Fruit fly (Drosophila melanogaster): ENCODE data around the gene Nrx-1.

Gene Nrx-1

DNA sequence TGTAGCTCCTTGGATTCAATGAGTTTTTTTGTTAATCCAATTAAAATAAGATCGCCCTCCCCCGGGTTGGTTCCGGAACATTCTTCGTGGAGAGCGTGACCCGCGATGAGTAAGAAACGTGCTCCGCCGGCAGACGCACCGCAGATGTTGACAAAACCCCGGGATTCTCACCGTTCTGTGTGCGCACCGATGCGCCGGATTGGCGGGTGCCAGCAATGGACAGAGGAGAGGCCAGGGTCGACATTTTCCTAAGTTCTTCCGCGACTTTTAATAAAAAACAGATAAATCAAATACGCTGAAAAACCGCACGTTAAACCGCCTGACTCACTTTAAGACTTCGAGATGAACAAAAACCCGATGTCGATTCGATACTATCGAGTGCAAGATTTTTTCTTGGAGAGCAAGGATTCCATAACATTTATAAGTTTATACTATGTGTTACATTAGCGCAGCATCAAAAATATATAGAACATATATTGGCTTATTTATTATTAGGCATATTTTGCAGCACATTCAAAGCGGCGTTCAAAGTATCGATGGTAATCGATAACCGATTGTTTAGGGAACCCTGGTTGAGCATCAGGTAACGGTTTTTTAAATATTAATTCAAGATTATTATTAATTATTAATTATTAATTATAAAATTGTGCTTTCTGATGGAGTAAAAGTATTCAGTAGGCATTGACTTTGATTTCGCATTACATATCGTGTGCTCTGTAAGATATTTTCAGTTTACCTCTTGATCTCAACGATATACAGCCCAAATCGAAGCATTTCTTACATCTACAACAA is 23.0 kb downstream of the Nrx-1 start, which contains the start of the genes CCT1 and tHMG1 (continued):
- TF ChIP-seq Abd-B (GFP tag; optimal IDR thresholded peaks at IDR 0.05) (no peak), HmgD (GFP tag; optimal IDR thresholded peaks at IDR 0.05) (no peak), wdn (GFP tag; IDR thresholded peaks at IDR 0.05) (no peak), Fer1 (GFP tag; optimal IDR thresholded peaks at IDR 0.05) (no peak), CG10321 (GFP tag; IDR thresholded peaks at IDR 0.05) (no peak), HmgZ (tag; optimal IDR thresholded peaks at IDR 0.05) (no peak), Scr (GFP tag; IDR thresholded peaks at IDR 0.05; ENCODE audit: partially characterized antibody) (peak; percentile 97), CG8388 (GFP tag; optimal IDR thresholded peaks at IDR 0.05) (no peak), gsb (GFP tag; IDR thresholded peaks at IDR 0.05) (no peak), Atf3 (GFP tag; optimal IDR thresholded peaks at IDR 0.05) (no peak), pnt (GFP tag; optimal IDR thresholded peaks at IDR 0.05) (no peak), CG33557 (GFP tag; optimal IDR thresholded peaks at IDR 0.05) (no peak), repo (GFP tag; optimal IDR thresholded peaks at IDR 0.05) (no peak), tin (GFP tag; optimal IDR thresholded peaks at IDR 0.05) (no peak), CG4707 (GFP tag; optimal IDR thresholded peaks at IDR 0.05) (no peak), nerfin-2 (GFP tag; IDR thresholded peaks at IDR 0.05; ENCODE audit: partially characterized antibody) (peak; percentile 84), CG9609 (GFP tag; optimal IDR thresholded peaks at IDR 0.05) (no peak), prd (optimal IDR thresholded peaks at IDR 0.05) (no peak), prd (GFP tag; IDR thresholded peaks at IDR 0.05) (no peak; the same call in 2 of the 3 replicates), Dref (GFP tag; IDR thresholded peaks at IDR 0.05) (peak; percentile 77), sim (GFP tag; IDR thresholded peaks at IDR 0.05) (no peak), zf30C (GFP tag; optimal IDR thresholded peaks at IDR 0.05) (no peak), CG6175 (GFP tag; IDR thresholded peaks at IDR 0.05) (no peak), ro (GFP tag; IDR thresholded peaks at IDR 0.05) (no peak), CG2678 (tag; optimal IDR thresholded peaks at IDR 0.05) (no peak), BEAF-32 (GFP tag; optimal IDR thresholded peaks at IDR 0.05) (peak; percentile 89), bsh (GFP tag; optimal IDR thresholded peaks at IDR 0.05) (no peak), CG11723 (GFP tag; optimal IDR thresholded peaks at IDR 0.05) (no peak), btn (GFP tag; optimal IDR thresholded peaks at IDR 0.05) (no peak), CG12071 (GFP tag; optimal IDR thresholded peaks at IDR 0.05) (no peak), Jarid2 (GFP tag; optimal IDR thresholded peaks at IDR 0.05) (no peak), bbx (GFP tag; IDR thresholded peaks at IDR 0.05; ENCODE audit: partially characterized antibody) (peak; percentile 93), CG32532 (GFP tag; IDR thresholded peaks at IDR 0.05) (no peak), CG17361 (GFP tag; IDR thresholded peaks at IDR 0.05) (no peak), CG11695 (GFP tag; IDR thresholded peaks at IDR 0.05) (no peak), so (GFP tag; IDR thresholded peaks at IDR 0.05) (no peak), CG7357 (GFP tag; IDR thresholded peaks at IDR 0.05) (no peak), CG6272 (GFP tag; IDR thresholded peaks at IDR 0.05) (no peak), pho (GFP tag; optimal IDR thresholded peaks at IDR 0.05) (peak; percentile 13), Drgx (GFP tag; IDR thresholded peaks at IDR 0.05) (no peak), CG43689 (GFP tag; IDR thresholded peaks at IDR 0.05) (no peak), danr (GFP tag; IDR thresholded peaks at IDR 0.05) (no peak), crp (GFP tag; optimal IDR thresholded peaks at IDR 0.05) (no peak), kah (GFP tag; optimal IDR thresholded peaks at IDR 0.05) (no peak), mld (GFP tag; IDR thresholded peaks at IDR 0.05; ENCODE audit: partially characterized antibody) (peak; percentile 91; the same call in 2 of the 3 replicates), CG1603 (tag; optimal IDR thresholded peaks at IDR 0.05) (peak; percentile 40), CG15601 (tag; optimal IDR thresholded peaks at IDR 0.05) (peak; percentile 35), CG2120 (GFP tag; optimal IDR thresholded peaks at IDR 0.05) (peak; percentile 27), Hr3 (GFP tag; optimal IDR thresholded peaks at IDR 0.05) (no peak), HLH4C (GFP tag; IDR thresholded peaks at IDR 0.05; ENCODE audit: partially characterized antibody) (peak; percentile 95)

Data from whole organism, embryonic.